Worm (Caenorhabditis elegans) whole organism, L4 larva: ENCODE results near the gene Y32F6A.4.

ENCODE experiments used
- ama-1 ChIP-seq: fragments of 150-350 bp; optimal IDR thresholded peaks from 2 replicates; lab custom pipeline; 2014; ENCODE audit warnings: inconsistent platforms, mixed read lengths
- daf-12 ChIP-seq: fragments of 150-350 bp; optimal IDR thresholded peaks from 2 replicates; lab custom pipeline; 2014; ENCODE audit warnings: missing biosample characterization, missing genetic modification reagents, missing genetic modification characterization
- daf-8 ChIP-seq: fragments of 200-800 bp; sonication (Bioruptor generic); IDR thresholded peaks from 2 replicates; pipeline ENCODE4 v1.3.6; 2022; ENCODE audit warnings: missing genetic modification characterization, missing compliant biosample characterization
- gei-8 ChIP-seq: fragments of 200-800 bp; sonication (Bioruptor generic); optimal IDR thresholded peaks from 2 replicates; lab custom pipeline; 2018; ENCODE audit warnings: mild to moderate bottlenecking, missing genetic modification characterization, missing compliant biosample characterization
- lin-13 ChIP-seq: fragments of 150-350 bp; optimal IDR thresholded peaks from 2 replicates; lab custom pipeline; 2014; ENCODE audit warnings: missing biosample characterization, missing genetic modification reagents, missing genetic modification characterization
- lin-38 ChIP-seq: fragments of 200-800 bp; sonication (Bioruptor generic); IDR thresholded peaks from 2 replicates; pipeline ENCODE4 v1.3.6; 2022; ENCODE audit warnings: missing genetic modification reagents, missing genetic modification characterization, missing compliant biosample characterization
- lin-39 ChIP-seq: fragments of 150-350 bp; optimal IDR thresholded peaks from 2 replicates; lab custom pipeline; 2014; ENCODE audit warnings: missing biosample characterization, missing genetic modification reagents, missing genetic modification characterization
- lsy-2 ChIP-seq, 2 experiments: fragments of 150-350 bp in 1 of 2; sonication (generic microtip) in 1 of 2; optimal IDR thresholded peaks; 2 replicates each; lab custom pipeline; 2014 to 2017; ENCODE audit warnings: missing biosample characterization in 2 of 2, missing genetic modification characterization in 2 of 2
- nhr-11 ChIP-seq: fragments of 150-350 bp; optimal IDR thresholded peaks from 2 replicates; lab custom pipeline; 2014; ENCODE audit warnings: missing biosample characterization, missing genetic modification characterization
- nhr-25 ChIP-seq: sonication (generic microtip); optimal IDR thresholded peaks from 2 replicates; lab custom pipeline; 2017; ENCODE audit warnings: missing genetic modification characterization, mild to moderate bottlenecking, missing compliant biosample characterization, antibody characterized with exemption, moderate library complexity, borderline replicate concordance; ENCODE audit not compliant: insufficient read depth
- snpc-4 ChIP-seq: fragments of 150-350 bp; optimal IDR thresholded peaks from 2 replicates; lab custom pipeline; 2014; ENCODE audit warnings: missing biosample characterization, missing genetic modification characterization
- unc-62 ChIP-seq, 3 experiments: fragments of 150-350 bp in 1 of 3; sonication (generic microtip); optimal IDR thresholded peaks in 2 of 3; peaks in 1 of 3; 1 replicate in 1 of 3; 2 replicates in 2 of 3; lab custom pipeline; 2014 to 2017; ENCODE audit warnings: missing biosample characterization in 3 of 3, missing genetic modification characterization in 3 of 3, missing genetic modification reagents in 3 of 3, missing genotype in 1 of 3
- zip-11 ChIP-seq: fragments of 200-800 bp; sonication (Bioruptor generic); IDR thresholded peaks from 2 replicates; pipeline ENCODE4 v1.3.6; 2022; ENCODE audit warnings: missing genetic modification characterization, missing compliant biosample characterization

- no peak for TF ChIP-seq lsy-2 (tag; optimal IDR thresholded peaks at IDR 0.05; lab: Kevin White, UChicago)
- no peak for TF ChIP-seq lin-13 (GFP tag; lab: Kevin White, UChicago)
- TF ChIP-seq daf-12 (tag; lab: Kevin White, UChicago) = no peak
- no peak for TF ChIP-seq ama-1
- no peak for TF ChIP-seq lin-39
- no peak for TF ChIP-seq nhr-25
- no peak for TF ChIP-seq snpc-4 (tag; lab: Kevin White, UChicago)
- TF ChIP-seq daf-8 (GFP tag; lab: Robert Waterston, UW) = no peak
- no peak for TF ChIP-seq zip-11 (GFP tag; lab: Robert Waterston, UW)
- TF ChIP-seq lin-38 (GFP tag; lab: Robert Waterston, UW) = no peak
- no peak for TF ChIP-seq nhr-11
- TF ChIP-seq gei-8 (GFP tag; lab: Kevin White, UChicago) = no peak
- peak in 1 of 2 experiments; percentile 23 for TF ChIP-seq unc-62 (GFP tag; optimal IDR thresholded peaks at IDR 0.05 in 1 of 2; lab: Kevin White, UChicago)
- TF ChIP-seq unc-62 (tag; optimal IDR thresholded peaks at IDR 0.05; lab: Kevin White, UChicago) = no peak
Observed at ce11 chrV:10478097-10478828, 44.4 kb upstream of the Y32F6A.4 start, which contains the start of the genes crp-1 and Y32F6B.9.
